Worm (Caenorhabditis elegans): ENCODE measurements around the gene Y116A8C.30.
A peak's percentile ranks its signal among the peaks of the same experiment; 100 is the strongest.
"Not testable (repeated sequence)": the region's sequence is repeated elsewhere in the genome, so short reads cannot be mapped to it uniquely, and the experiment has no call there.

The Y116A8C.30 gene

ce11 chrIV:17141641-17142040 is 38.1 kb upstream of the Y116A8C.30 start:
- peak; percentile 96 for TF ChIP-seq hsf-1 (GFP tag; IDR thresholded peaks at IDR 0.05)

- TF ChIP-seq egrh-3 (GFP tag; IDR thresholded peaks at IDR 0.05) = peak; percentile 77; the same call in 1 of the 2 replicates
- TF ChIP-seq lin-26 (GFP tag; IDR thresholded peaks at IDR 0.05) = 0 out of 2 replicates have a peak, but pooled peaks have one; percentile 30
- TF ChIP-seq cebp-2 (GFP tag; IDR thresholded peaks at IDR 0.05) = 0 out of 2 replicates have a peak, but pooled peaks have one; percentile 67
Measured at ce11 chrIV:17140936-17141335, 37.4 kb upstream of the Y116A8C.30 start.

ce11 chrIV:17131035-17131595 is 27.6 kb upstream of the Y116A8C.30 start, which contains the start of the genes Y116A8C.37 and Y116A8C.38:
Gene Y116A8C.37 (minus strand): TSS chrIV:17131135.
Gene Y116A8C.38 (plus strand): TSS chrIV:17131545.
- TF ChIP-seq nfya-2 (GFP tag; IDR thresholded peaks at IDR 0.05) (no peak), hmg-20 (GFP tag; IDR thresholded peaks at IDR 0.05) (no peak), Y53F4B.3 (GFP tag; IDR thresholded peaks at IDR 0.05) (no peak), mel-28 (tag; optimal IDR thresholded peaks at IDR 0.05; ENCODE audit: borderline replicate concordance) (no peak), B0261.1 (tag; optimal IDR thresholded peaks at IDR 0.05) (no peak), F39B2.1 (GFP tag; IDR thresholded peaks at IDR 0.05) (no peak), Y79H2A.3 (GFP tag; conservative IDR thresholded peaks at IDR 0.05) (no peak), Y56A3A.18 (GFP tag; IDR thresholded peaks at IDR 0.05) (no peak), egl-44 (GFP tag; IDR thresholded peaks at IDR 0.05) (no peak), unc-62 (GFP tag; optimal IDR thresholded peaks at IDR 0.05) (no peak), unc-130 (GFP tag; optimal IDR thresholded peaks at IDR 0.05) (no peak), bed-2 (GFP tag; IDR thresholded peaks at IDR 0.05) (no peak)

ce11 chrIV:17127224-17127623 is 23.7 kb upstream of the Y116A8C.30 start:
- TF ChIP-seq tbp1 (GFP tag; optimal IDR thresholded peaks at IDR 0.05) = peak; percentile 82
- 0 out of 2 replicates have a peak, but pooled peaks have one; percentile 8 for TF ChIP-seq dox-1 (GFP tag; IDR thresholded peaks at IDR 0.05)
- not testable (repeated sequence) for TF ChIP-seq snpc-4 (GFP tag; optimal IDR thresholded peaks at IDR 0.05); rpc-1 (optimal IDR thresholded peaks at IDR 0.05)
- peak in 1 of 4 experiments; percentile 82 for TF ChIP-seq snpc-4 (tag; optimal IDR thresholded peaks at IDR 0.05)
- 0 out of 2 replicates have a peak, but pooled peaks have one; percentile 19 for TF ChIP-seq attf-6 (GFP tag; IDR thresholded peaks at IDR 0.05)
- TF ChIP-seq hmg-1.2 (GFP tag; IDR thresholded peaks at IDR 0.05) = 0 out of 2 replicates have a peak, but pooled peaks have one; percentile 15
- peak; percentile 53 for TF ChIP-seq B0261.1 (tag; optimal IDR thresholded peaks at IDR 0.05)
- TF ChIP-seq rpc-1 (tag; optimal IDR thresholded peaks at IDR 0.05) = peak; percentile 65
- 0 out of 2 replicates have a peak, but pooled peaks have one; percentile 56 for TF ChIP-seq ztf-25 (GFP tag; IDR thresholded peaks at IDR 0.05)

DNA sequence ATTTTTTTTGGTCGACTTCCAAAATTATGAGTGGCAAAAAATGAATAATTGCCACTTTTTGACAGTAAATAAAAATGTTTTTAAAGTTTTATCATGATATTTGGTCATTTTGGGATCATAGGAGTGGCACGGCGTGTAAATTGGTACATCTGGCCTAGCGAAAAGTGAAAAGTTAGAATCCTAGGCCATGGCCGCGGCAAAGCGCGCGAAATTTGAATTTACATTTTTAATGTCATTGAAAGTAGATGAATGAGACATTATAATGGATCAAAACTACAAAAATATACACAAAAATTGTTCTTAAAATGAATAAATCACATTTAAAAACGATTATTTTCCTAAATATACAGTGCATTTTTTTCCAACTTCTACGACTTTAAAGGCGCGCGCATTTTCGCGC is 23.0 kb upstream of the Y116A8C.30 start:
- TF ChIP-seq F52B5.7 (tag; optimal IDR thresholded peaks at IDR 0.05) (no peak), mel-28 (tag; optimal IDR thresholded peaks at IDR 0.05; ENCODE audit: borderline replicate concordance) (no peak), snpc-4 (GFP tag; optimal IDR thresholded peaks at IDR 0.05) (no peak), snpc-4 (tag; optimal IDR thresholded peaks at IDR 0.05) (no peak), Y56A3A.18 (GFP tag; IDR thresholded peaks at IDR 0.05) (no peak), Y53G8AR.9 (GFP tag; conservative IDR thresholded peaks at IDR 0.05) (no peak), snpc-3.4 (tag; optimal IDR thresholded peaks at IDR 0.05) (no peak), let-607 (tag; optimal IDR thresholded peaks at IDR 0.05) (no peak), nhr-120 (GFP tag; IDR thresholded peaks at IDR 0.05) (no peak), cebp-2 (GFP tag; IDR thresholded peaks at IDR 0.05) (no peak)
